Fruit fly (Drosophila melanogaster): ENCODE data around the gene CG11601.

The CG11601 gene

DNA sequence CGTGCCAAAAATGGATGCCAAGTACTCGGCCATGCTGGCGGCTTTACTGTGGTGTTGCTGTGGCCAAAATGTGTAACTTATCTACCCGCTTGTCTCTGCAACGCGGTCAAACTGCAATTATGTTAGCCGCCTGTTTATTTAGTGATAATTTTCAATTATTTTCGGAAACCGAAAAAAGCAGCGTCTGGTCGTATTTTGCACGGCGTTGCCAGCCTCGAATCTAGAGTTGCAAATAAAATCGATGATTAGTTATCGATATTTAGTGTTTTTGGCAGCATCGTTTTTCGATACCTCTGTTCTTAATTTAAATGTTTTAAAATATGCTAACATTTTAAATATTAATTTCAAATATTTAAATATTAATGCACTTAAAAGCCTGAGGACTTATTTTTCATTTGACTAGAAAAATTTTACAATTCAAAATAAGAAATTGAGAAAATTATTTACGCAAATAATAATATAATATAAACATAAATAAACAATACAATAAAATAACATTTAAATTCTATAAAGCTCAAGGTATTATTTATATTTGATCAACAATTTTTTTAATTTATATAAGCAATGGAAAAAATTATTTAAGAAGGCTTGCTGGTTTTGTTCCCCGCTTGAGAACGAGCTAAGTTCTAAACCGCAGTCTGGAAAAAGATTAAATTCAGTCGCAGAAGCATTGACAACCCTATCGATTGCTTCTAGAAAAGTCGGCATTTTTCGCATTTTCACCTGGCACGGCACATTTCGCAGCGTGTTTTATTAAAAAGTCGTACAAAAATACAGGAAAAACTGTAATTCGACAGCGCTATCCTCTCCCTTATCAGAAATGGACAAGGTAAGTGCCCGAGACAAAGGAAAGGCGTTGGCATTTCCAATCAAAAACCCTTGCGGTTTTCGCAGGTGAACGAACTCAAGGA is 11.6 kb upstream of the CG11601 start, which contains the start of the genes U2af38 and Stip1 (continued):
- TF ChIP-seq Sox102F (GFP tag; optimal IDR thresholded peaks at IDR 0.05) = no peak
- TF ChIP-seq usp (GFP tag; optimal IDR thresholded peaks at IDR 0.05) = no peak
- TF ChIP-seq repo (GFP tag; optimal IDR thresholded peaks at IDR 0.05) = no peak
- peak; percentile 24 for TF ChIP-seq sens (GFP tag)
- TF ChIP-seq CG4404 (GFP tag; IDR thresholded peaks at IDR 0.05) = no peak
- TF ChIP-seq CG12744 (GFP tag; optimal IDR thresholded peaks at IDR 0.05) = no peak
- TF ChIP-seq lbe (GFP tag; optimal IDR thresholded peaks at IDR 0.05) = no peak
- TF ChIP-seq trem (tag; optimal IDR thresholded peaks at IDR 0.05) = peak; percentile 76
- peak; percentile 76 for TF ChIP-seq pita (GFP tag; optimal IDR thresholded peaks at IDR 0.05)
- no peak for TF ChIP-seq tll (GFP tag; optimal IDR thresholded peaks at IDR 0.05)
- TF ChIP-seq CG9876 (GFP tag; optimal IDR thresholded peaks at IDR 0.05) = no peak
- TF ChIP-seq Ada2b (GFP tag; IDR thresholded peaks at IDR 0.05) = no peak
- TF ChIP-seq dysf (GFP tag; IDR thresholded peaks at IDR 0.05) = no peak
- no peak for TF ChIP-seq CG5953 (GFP tag; IDR thresholded peaks at IDR 0.05)
- peak; percentile 72 for TF ChIP-seq Scr (GFP tag; IDR thresholded peaks at IDR 0.05; ENCODE audit: partially characterized antibody)
- no peak for TF ChIP-seq CG5245 (GFP tag; optimal IDR thresholded peaks at IDR 0.05)
- TF ChIP-seq Gsc (GFP tag; IDR thresholded peaks at IDR 0.05) = no peak
- no peak for TF ChIP-seq cg (GFP tag; optimal IDR thresholded peaks at IDR 0.05)
- no peak for TF ChIP-seq D19B (GFP tag; optimal IDR thresholded peaks at IDR 0.05)
- TF ChIP-seq C15 (GFP tag; IDR thresholded peaks at IDR 0.05) = no peak
- no peak for TF ChIP-seq CG6689 (GFP tag; IDR thresholded peaks at IDR 0.05)
- TF ChIP-seq vnd (GFP tag; IDR thresholded peaks at IDR 0.05; ENCODE audit: partially characterized antibody) = peak; percentile 58; the same call in 1 of the 3 replicates
- peak; percentile 68; the same call in 2 of the 3 replicates for TF ChIP-seq CG34422 (GFP tag; IDR thresholded peaks at IDR 0.05)
- TF ChIP-seq CG1602 (GFP tag; optimal IDR thresholded peaks at IDR 0.05) = no peak
- TF ChIP-seq CG16813 (GFP tag; IDR thresholded peaks at IDR 0.05; ENCODE audit: partially characterized antibody) = peak; percentile 70
- peak; percentile 28 for TF ChIP-seq CG30403 (GFP tag; optimal IDR thresholded peaks at IDR 0.05)
- TF ChIP-seq en (GFP tag; optimal IDR thresholded peaks at IDR 0.05) = no peak
- TF ChIP-seq CG1647 (GFP tag; optimal IDR thresholded peaks at IDR 0.05) = no peak
- no peak for TF ChIP-seq CG11695 (GFP tag; IDR thresholded peaks at IDR 0.05)
- no peak for TF ChIP-seq CG2199 (GFP tag; IDR thresholded peaks at IDR 0.05)
- 0 out of 2 replicates have a peak, but pooled peaks have one; percentile 8 for TF ChIP-seq Ptx1 (GFP tag; IDR thresholded peaks at IDR 0.05)
- no peak for TF ChIP-seq CG4730 (GFP tag; IDR thresholded peaks at IDR 0.05)
- TF ChIP-seq zfh1 (GFP tag; IDR thresholded peaks at IDR 0.05) = no peak
- no peak for TF ChIP-seq zf30C (GFP tag; optimal IDR thresholded peaks at IDR 0.05)
- no peak for TF ChIP-seq CG12236 (GFP tag; optimal IDR thresholded peaks at IDR 0.05)
- TF ChIP-seq CG17361 (GFP tag; IDR thresholded peaks at IDR 0.05) = peak; percentile 58; the same call in 2 of the 3 replicates
- no peak for TF ChIP-seq MTF-1 (GFP tag; optimal IDR thresholded peaks at IDR 0.05; ENCODE audit: borderline replicate concordance)
- TF ChIP-seq CG4360 (GFP tag; IDR thresholded peaks at IDR 0.05) = no peak
- no peak for TF ChIP-seq Bteb2 (GFP tag; optimal IDR thresholded peaks at IDR 0.05)
- TF ChIP-seq grau (tag; optimal IDR thresholded peaks at IDR 0.05) = peak; percentile 14
- TF ChIP-seq Asciz (GFP tag; optimal IDR thresholded peaks at IDR 0.05) = no peak
- no peak for TF ChIP-seq org-1 (GFP tag; optimal IDR thresholded peaks at IDR 0.05)
- TF ChIP-seq CG7745 (tag; optimal IDR thresholded peaks at IDR 0.05) = no peak
- no peak for TF ChIP-seq ash1 (GFP tag; optimal IDR thresholded peaks at IDR 0.05)
- TF ChIP-seq CG17612 (GFP tag; IDR thresholded peaks at IDR 0.05) = no peak
- no peak for TF ChIP-seq CG10565 (GFP tag; optimal IDR thresholded peaks at IDR 0.05)
- TF ChIP-seq CG7786 (GFP tag; optimal IDR thresholded peaks at IDR 0.05) = no peak
- no peak for TF ChIP-seq dan (GFP tag; IDR thresholded peaks at IDR 0.05)
- TF ChIP-seq CG3847 (GFP tag; IDR thresholded peaks at IDR 0.05) = peak; percentile 55
- no peak for TF ChIP-seq CHES-1-like (GFP tag; optimal IDR thresholded peaks at IDR 0.05)

Data from whole organism, embryonic.